Fruit fly (Drosophila melanogaster) whole organism, embryonic: Measurements from ENCODE around the gene lap.

ENCODE experiments used
- ATbp ChIP-seq: fragments of 200-800 bp; sonication (Bioruptor generic); optimal IDR thresholded peaks from 2 replicates; lab custom pipeline; 2017; ENCODE audit warnings: missing biosample characterization, mild to moderate bottlenecking, missing genetic modification characterization, missing genetic modification reagents
- Aef1 ChIP-seq: fragments of 200-800 bp; sonication (Bioruptor generic); IDR thresholded peaks from 3 replicates; pipeline ENCODE4 v1.3.6; 2022; ENCODE audit warnings: missing biosample characterization, missing genetic modification characterization
- B-H1 ChIP-seq: fragments of 200-800 bp; sonication (Bioruptor generic); IDR thresholded peaks from 3 replicates; pipeline ENCODE4 v1.3.6; 2022; ENCODE audit warnings: missing biosample characterization, missing genetic modification characterization
- CG10147 ChIP-seq: fragments of 200-800 bp; sonication (Bioruptor generic); optimal IDR thresholded peaks from 2 replicates; lab custom pipeline; 2019; ENCODE audit warnings: missing biosample characterization, mild to moderate bottlenecking, missing genetic modification characterization, moderate library complexity
- CG10209 ChIP-seq: fragments of 200-800 bp; sonication (Bioruptor generic); optimal IDR thresholded peaks from 3 replicates; lab custom pipeline; 2017; ENCODE audit warnings: missing biosample characterization, mild to moderate bottlenecking, missing genetic modification characterization, missing genetic modification reagents
- CG12744 ChIP-seq: fragments of 200-800 bp; sonication (Bioruptor generic); optimal IDR thresholded peaks from 2 replicates; lab custom pipeline; 2016; ENCODE audit warnings: missing biosample characterization, missing genetic modification characterization
- CG14965 ChIP-seq: fragments of 200-800 bp; sonication (Bioruptor generic); optimal IDR thresholded peaks from 2 replicates; lab custom pipeline; 2016; ENCODE audit warnings: missing biosample characterization, missing genetic modification characterization, borderline replicate concordance
- CG15269 ChIP-seq: fragments of 200-800 bp; sonication (Bioruptor generic); optimal IDR thresholded peaks from 2 replicates; lab custom pipeline; 2018; ENCODE audit warnings: missing biosample characterization, mild to moderate bottlenecking, missing genetic modification characterization, moderate library complexity
- CG15696 ChIP-seq: fragments of 200-800 bp; sonication (Bioruptor generic); optimal IDR thresholded peaks from 2 replicates; lab custom pipeline; 2019; ENCODE audit warnings: missing biosample characterization, mild to moderate bottlenecking, missing genetic modification characterization, moderate library complexity
- CG16863 ChIP-seq: fragments of 200-800 bp; sonication (Bioruptor generic); optimal IDR thresholded peaks from 3 replicates; lab custom pipeline; 2016; ENCODE audit warnings: missing biosample characterization, missing genetic modification characterization
- CG17328 ChIP-seq: fragments of 200-800 bp; sonication (Bioruptor generic); IDR thresholded peaks from 2 replicates; pipeline ENCODE4 v1.3.6; 2022; ENCODE audit warnings: missing biosample characterization, missing genetic modification characterization
- CG2129 ChIP-seq: fragments of 200-800 bp; sonication (Bioruptor generic); IDR thresholded peaks from 2 replicates; pipeline ENCODE4 v1.3.6; 2022; ENCODE audit warnings: missing biosample characterization, missing genetic modification characterization; ENCODE audit not compliant: partially characterized antibody
- CG3407 ChIP-seq: fragments of 200-800 bp; sonication (Bioruptor generic); optimal IDR thresholded peaks from 2 replicates; lab custom pipeline; 2018; ENCODE audit warnings: missing biosample characterization, mild to moderate bottlenecking, missing genetic modification characterization
- CG34224 ChIP-seq: fragments of 200-800 bp; sonication (Bioruptor generic); IDR thresholded peaks from 3 replicates; pipeline ENCODE4 v1.3.6; 2022; ENCODE audit warnings: missing biosample characterization, missing genetic modification characterization; ENCODE audit not compliant: partially characterized antibody
- CG7271 ChIP-seq: fragments of 200-800 bp; sonication (Bioruptor generic); optimal IDR thresholded peaks from 2 replicates; lab custom pipeline; 2018; ENCODE audit warnings: missing biosample characterization, mild to moderate bottlenecking, missing genetic modification characterization, moderate library complexity
- CG8089 ChIP-seq: fragments of 200-800 bp; sonication (Bioruptor generic); optimal IDR thresholded peaks from 3 replicates; lab custom pipeline; 2016; ENCODE audit warnings: missing biosample characterization, missing genetic modification characterization
- Chrac-16 ChIP-seq: fragments of 200-800 bp; sonication (Bioruptor generic); optimal IDR thresholded peaks from 3 replicates; lab custom pipeline; 2016; ENCODE audit warnings: missing biosample characterization, missing genetic modification characterization
- D19B ChIP-seq: fragments of 200-800 bp; sonication (Bioruptor generic); optimal IDR thresholded peaks from 2 replicates; lab custom pipeline; 2017; ENCODE audit warnings: missing biosample characterization, mild to moderate bottlenecking, missing genetic modification characterization
- Jarid2 ChIP-seq: fragments of 200-800 bp; sonication (Bioruptor generic); optimal IDR thresholded peaks from 3 replicates; lab custom pipeline; 2017; ENCODE audit warnings: mild to moderate bottlenecking, missing biosample characterization, missing genetic modification reagents, missing genetic modification characterization
- Meics ChIP-seq: fragments of 200-800 bp; sonication (Bioruptor generic); optimal IDR thresholded peaks from 2 replicates; lab custom pipeline; 2017; ENCODE audit warnings: missing biosample characterization, mild to moderate bottlenecking, missing genetic modification characterization
- NC2α ChIP-seq: fragments of 200-800 bp; sonication (Bioruptor generic); optimal IDR thresholded peaks from 2 replicates; lab custom pipeline; 2016; ENCODE audit warnings: missing biosample characterization, missing genetic modification characterization
- Pdp1 ChIP-seq, 2 experiments: fragments of 200-800 bp; sonication (Bioruptor generic); optimal IDR thresholded peaks; 3 replicates each; lab custom pipeline; 2016; ENCODE audit warnings: missing biosample characterization in 2 of 2, missing genetic modification characterization in 2 of 2, mild to moderate bottlenecking in 1 of 2, moderate library complexity in 1 of 2
- Sin3A ChIP-seq: fragments of >200 bp; optimal IDR thresholded peaks from 2 replicates; lab custom pipeline; 2018
- Sry-δ ChIP-seq: fragments of 200-800 bp; sonication (Bioruptor generic); optimal IDR thresholded peaks from 2 replicates; lab custom pipeline; 2016; ENCODE audit warnings: missing biosample characterization, missing genetic modification characterization
- TFAM ChIP-seq: fragments of 200-800 bp; sonication (Bioruptor generic); optimal IDR thresholded peaks from 2 replicates; lab custom pipeline; 2017; ENCODE audit warnings: missing biosample characterization, missing genetic modification characterization, inconsistent platforms
- abd-A ChIP-seq: fragments of 200-800 bp; sonication (Bioruptor generic); optimal IDR thresholded peaks from 3 replicates; lab custom pipeline; 2019; ENCODE audit warnings: missing biosample characterization, mild to moderate bottlenecking, missing genetic modification characterization, moderate library complexity
- amos ChIP-seq: fragments of 200-800 bp; sonication (Bioruptor generic); IDR thresholded peaks from 2 replicates; pipeline ENCODE4 v1.3.6; 2022; ENCODE audit warnings: missing biosample characterization, missing genetic modification characterization; ENCODE audit not compliant: partially characterized antibody
- ase ChIP-seq: fragments of 200-800 bp; sonication (Bioruptor generic); IDR thresholded peaks from 3 replicates; pipeline ENCODE4 v1.3.6; 2022; ENCODE audit warnings: missing biosample characterization, missing genetic modification characterization
- bab2 ChIP-seq: fragments of 200-800 bp; sonication (Bioruptor generic); optimal IDR thresholded peaks from 2 replicates; lab custom pipeline; 2016; ENCODE audit warnings: missing biosample characterization, missing genetic modification characterization
- br ChIP-seq: fragments of >200 bp; optimal IDR thresholded peaks from 2 replicates; lab custom pipeline; 2017
- crp ChIP-seq, 2 experiments: fragments of 200-800 bp; sonication (Bioruptor generic); optimal IDR thresholded peaks; 2 replicates in 1 of 2; 3 replicates in 1 of 2; lab custom pipeline; 2017; ENCODE audit warnings: missing biosample characterization in 2 of 2, missing genetic modification characterization in 2 of 2, mild to moderate bottlenecking in 1 of 2, moderate library complexity in 1 of 2
- dimm ChIP-seq: fragments of 200-800 bp; sonication (Bioruptor generic); IDR thresholded peaks from 2 replicates; pipeline ENCODE4 v1.3.6; 2022; ENCODE audit warnings: missing biosample characterization, missing genetic modification characterization
- dm ChIP-seq: fragments of 200-800 bp; sonication (Bioruptor generic); optimal IDR thresholded peaks from 3 replicates; lab custom pipeline; 2016; ENCODE audit warnings: missing biosample characterization, missing genetic modification characterization
- fru ChIP-seq: fragments of >200 bp; optimal IDR thresholded peaks from 2 replicates; lab custom pipeline; 2017
- gfzf ChIP-seq: fragments of 200-800 bp; sonication (Bioruptor generic); optimal IDR thresholded peaks from 2 replicates; lab custom pipeline; 2016; ENCODE audit warnings: missing biosample characterization, mild to moderate bottlenecking, missing genetic modification characterization, moderate library complexity
- gro ChIP-seq: fragments of 200-800 bp; sonication (Bioruptor generic); optimal IDR thresholded peaks from 2 replicates; lab custom pipeline; 2016; ENCODE audit warnings: missing biosample characterization, missing genetic modification characterization
- h ChIP-seq: fragments of >200 bp; optimal IDR thresholded peaks from 2 replicates; lab custom pipeline; 2017
- hbn ChIP-seq: fragments of 200-800 bp; sonication (Bioruptor generic); IDR thresholded peaks from 2 replicates; pipeline ENCODE4 v1.3.6; 2022; ENCODE audit warnings: missing biosample characterization, missing genetic modification characterization; ENCODE audit not compliant: partially characterized antibody
- hkb ChIP-seq, 2 experiments: fragments of 200-800 bp in 1 of 2; fragments of >200 bp in 1 of 2; sonication (Bioruptor generic) in 1 of 2; IDR thresholded peaks in 1 of 2; optimal IDR thresholded peaks in 1 of 2; 2 replicates each; pipeline versions ENCODE4 v1.3.6 to Lab custom; 2017 to 2022; ENCODE audit warnings: missing biosample characterization in 1 of 2, missing genetic modification characterization in 1 of 2
- maf-S ChIP-seq: fragments of 200-800 bp; sonication (Bioruptor generic); optimal IDR thresholded peaks from 2 replicates; lab custom pipeline; 2016; ENCODE audit warnings: missing biosample characterization, missing genetic modification characterization
- nau ChIP-seq: fragments of 200-800 bp; sonication (Bioruptor generic); optimal IDR thresholded peaks from 3 replicates; lab custom pipeline; 2017; ENCODE audit warnings: missing biosample characterization, mild to moderate bottlenecking, missing genetic modification characterization, missing genetic modification reagents
- p53 ChIP-seq: fragments of 200-800 bp; sonication (Bioruptor generic); optimal IDR thresholded peaks from 2 replicates; lab custom pipeline; 2016; ENCODE audit warnings: missing biosample characterization, missing genetic modification characterization
- pnt ChIP-seq: fragments of 200-800 bp; sonication (Bioruptor generic); optimal IDR thresholded peaks from 3 replicates; lab custom pipeline; 2016; ENCODE audit warnings: missing biosample characterization, missing genetic modification characterization
- pros ChIP-seq: fragments of 200-800 bp; sonication (Bioruptor generic); optimal IDR thresholded peaks from 3 replicates; lab custom pipeline; 2019; ENCODE audit warnings: missing biosample characterization, mild to moderate bottlenecking, missing genetic modification characterization, moderate library complexity
- psq ChIP-seq: fragments of 200-800 bp; sonication (Bioruptor generic); optimal IDR thresholded peaks from 2 replicates; lab custom pipeline; 2017; ENCODE audit warnings: missing biosample characterization, missing genetic modification characterization
- row ChIP-seq: fragments of 200-800 bp; sonication (Bioruptor generic); IDR thresholded peaks from 3 replicates; pipeline ENCODE4 v1.3.6; 2022; ENCODE audit warnings: missing biosample characterization, missing genetic modification characterization
- so ChIP-seq: fragments of 200-800 bp; sonication (Bioruptor generic); IDR thresholded peaks from 3 replicates; pipeline ENCODE4 v1.3.6; 2022; ENCODE audit warnings: missing biosample characterization, missing genetic modification characterization
- sob ChIP-seq: fragments of 200-800 bp; sonication (Bioruptor generic); IDR thresholded peaks from 2 replicates; pipeline ENCODE4 v1.3.6; 2022; ENCODE audit warnings: missing biosample characterization, missing genetic modification characterization
- sug ChIP-seq: fragments of 200-800 bp; optimal IDR thresholded peaks from 2 replicates; lab custom pipeline; 2019; ENCODE audit warnings: missing biosample characterization, mild to moderate bottlenecking, missing genetic modification characterization, moderate library complexity
- tll ChIP-seq, 2 experiments: fragments of 200-800 bp in 1 of 2; fragments of >200 bp in 1 of 2; sonication (Bioruptor generic) in 1 of 2; optimal IDR thresholded peaks; 2 replicates each; lab custom pipeline; 2017 to 2019; ENCODE audit warnings: missing biosample characterization in 2 of 2, missing genetic modification characterization in 2 of 2, mild to moderate bottlenecking in 1 of 2, moderate library complexity in 1 of 2
- tx ChIP-seq: fragments of 200-800 bp; sonication (Bioruptor generic); optimal IDR thresholded peaks from 2 replicates; lab custom pipeline; 2016; ENCODE audit warnings: missing biosample characterization, missing genetic modification characterization

Gene lap

dm6 chr3R:7246889-7247288 is 60.1 kb downstream of the lap start, which contains the start of the genes Noc3 and CG10053 (continued):
- peak; percentile 96 for TF ChIP-seq dm
- no peak for TF ChIP-seq sob (GFP tag; lab: Robert Waterston, UW)
- no peak for TF ChIP-seq NC2α
- no peak for TF ChIP-seq hkb (optimal IDR thresholded peaks at IDR 0.05; lab: Kevin White, UChicago)
- TF ChIP-seq hkb (GFP tag; IDR thresholded peaks at IDR 0.05; lab: Robert Waterston, UW): no peak
- TF ChIP-seq fru (lab: Kevin White, UChicago): no peak
- TF ChIP-seq tll (GFP tag; optimal IDR thresholded peaks at IDR 0.05; lab: Kevin White, UChicago): no peak
- TF ChIP-seq psq (GFP tag; lab: Kevin White, UChicago): no peak
- TF ChIP-seq abd-A: no peak
- no peak for TF ChIP-seq Chrac-16 (GFP tag; lab: Kevin White, UChicago)
- no peak for TF ChIP-seq maf-S (GFP tag; lab: Kevin White, UChicago)
- no peak for TF ChIP-seq bab2 (GFP tag; lab: Kevin White, UChicago)
- TF ChIP-seq CG34224 (GFP tag; lab: Robert Waterston, UW): no peak
- no peak for TF ChIP-seq hbn (GFP tag; lab: Robert Waterston, UW)
- TF ChIP-seq Aef1 (GFP tag; lab: Robert Waterston, UW): no peak
- TF ChIP-seq h (lab: Kevin White, UChicago): no peak
- TF ChIP-seq crp (GFP tag; optimal IDR thresholded peaks at IDR 0.05; lab: Kevin White, UChicago): peak; percentile 81 to 93
- TF ChIP-seq dimm (GFP tag; lab: Robert Waterston, UW): no peak
- TF ChIP-seq CG10209: no peak
- TF ChIP-seq ATbp (GFP tag; lab: Kevin White, UChicago): no peak
- TF ChIP-seq pnt (GFP tag; lab: Kevin White, UChicago): no peak
- no peak for TF ChIP-seq CG16863
- peak; percentile 35; the same call in 1 of the 3 replicates for TF ChIP-seq row (GFP tag; lab: Robert Waterston, UW)
- no peak for TF ChIP-seq Meics (GFP tag; lab: Kevin White, UChicago)
- no peak for TF ChIP-seq CG12744 (GFP tag; lab: Kevin White, UChicago)
- TF ChIP-seq CG10147 (GFP tag; lab: Kevin White, UChicago): no peak
- no peak for TF ChIP-seq p53 (GFP tag; lab: Kevin White, UChicago)
- peak; percentile 74 for TF ChIP-seq gfzf (GFP tag; lab: Kevin White, UChicago)

DNA sequence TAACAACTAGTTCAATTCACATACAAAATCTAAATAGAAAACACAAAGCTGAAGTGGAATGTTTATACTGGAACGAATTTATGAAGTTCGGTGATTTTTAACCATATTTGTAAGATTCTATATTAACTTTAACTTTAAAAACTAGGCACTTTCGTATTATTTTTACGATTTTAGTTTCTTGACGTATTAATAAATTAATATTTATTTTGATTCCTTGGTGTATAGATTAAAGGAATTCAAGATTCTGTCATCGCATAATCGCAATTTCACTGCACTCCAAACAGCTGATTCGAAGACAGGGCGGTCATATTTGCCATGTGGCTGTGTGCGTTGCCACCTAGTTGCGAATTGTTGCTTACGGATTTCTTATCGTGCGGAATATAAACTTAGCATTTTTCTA is 62.7 kb downstream of the lap start, which contains the start of the genes CG1227 and Dtwd2:
TSS of gene CG1227 (minus strand) at position 279 of the 400 bp plus-strand sequence.
TSS of gene Dtwd2 (plus strand) at position 336 of the 400 bp plus-strand sequence.
- TF ChIP-seq Pdp1 (GFP tag; optimal IDR thresholded peaks at IDR 0.05; lab: Kevin White, UChicago) (peak in 1 of 2 experiments; percentile 43), ATbp (GFP tag; lab: Kevin White, UChicago) (peak; percentile 83), gro (GFP tag; lab: Kevin White, UChicago) (no peak), CG14965 (GFP tag; lab: Kevin White, UChicago) (no peak), Meics (GFP tag; lab: Kevin White, UChicago) (peak; percentile 94), CG15696 (tag; lab: Kevin White, UChicago) (peak; percentile 86), br (lab: Kevin White, UChicago) (no peak), sug (tag; lab: Kevin White, UChicago) (peak; percentile 94), CG2129 (GFP tag; lab: Robert Waterston, UW) (no peak), CG3407 (GFP tag; lab: Kevin White, UChicago) (peak; percentile 78), TFAM (GFP tag; lab: Kevin White, UChicago) (no peak), ase (peak; percentile 86), CG15269 (tag; lab: Kevin White, UChicago) (peak; percentile 95), Sry-δ (no peak), Sin3A (lab: Kevin White, UChicago) (no peak), so (peak; percentile 95), nau (no peak), Jarid2 (GFP tag; lab: Kevin White, UChicago) (peak; percentile 41), CG7271 (peak; percentile 78), CG8089 (peak; percentile 7), B-H1 (GFP tag; lab: Robert Waterston, UW) (peak; percentile 76; the same call in 2 of the 3 replicates), pros (GFP tag; lab: Kevin White, UChicago) (peak; percentile 81), D19B (GFP tag; lab: Kevin White, UChicago) (peak; percentile 79), amos (GFP tag; lab: Robert Waterston, UW) (no peak), CG17328 (GFP tag; lab: Robert Waterston, UW) (peak; percentile 92), tx (GFP tag; lab: Kevin White, UChicago) (peak; percentile 30)
